Worm (Caenorhabditis elegans): ENCODE results near the gene sel-15.
A peak's percentile ranks its signal among the peaks of the same experiment; 100 is the strongest.
"Not testable (repeated sequence)": the region's sequence is repeated elsewhere in the genome, so short reads cannot be mapped to it uniquely, and the experiment has no call there.

Gene sel-15

ce11 chrIII:691933-692332 lies 4.3 kb downstream of the sel-15 start, which contains the start of gene W02B3.7:
Gene W02B3.7, minus strand, starts transcription at chrIII:692033.
- TF ChIP-seq pes-1 (GFP tag; IDR thresholded peaks at IDR 0.05) = no peak
- no peak for TF ChIP-seq hmg-4 (GFP tag; optimal IDR thresholded peaks at IDR 0.05)
- TF ChIP-seq aly-1 (tag; optimal IDR thresholded peaks at IDR 0.05) = no peak
- no peak for TF ChIP-seq tra-4 (tag; optimal IDR thresholded peaks at IDR 0.05)

ce11 chrIII:688869-689268 lies 7.4 kb downstream of the sel-15 start, which contains the start of gene elf-1:
Gene elf-1, plus strand, starts transcription at chrIII:689169.
- TF ChIP-seq ceh-36, aly-1, hnd-1 (tag; optimal IDR thresholded peaks at IDR 0.05): not testable (repeated sequence)

- TF ChIP-seq B0310.2 (tag; optimal IDR thresholded peaks at IDR 0.05) (no peak), ceh-13 (GFP tag; optimal IDR thresholded peaks at IDR 0.05) (no peak), tbx-11 (GFP tag; IDR thresholded peaks at IDR 0.05) (no peak), ama-1 (optimal IDR thresholded peaks at IDR 0.05) (no peak), tbx-37 (GFP tag; conservative IDR thresholded peaks at IDR 0.05) (no peak), hmbx-1 (tag; optimal IDR thresholded peaks at IDR 0.05) (no peak), F13C5.2 (tag; optimal IDR thresholded peaks at IDR 0.05) (no peak), pes-1 (GFP tag; IDR thresholded peaks at IDR 0.05) (no peak), ceh-36 (tag; optimal IDR thresholded peaks at IDR 0.05) (no peak)
Measured at ce11 chrIII:688083-688482, 8.2 kb downstream of the sel-15 start.

- no peak for TF ChIP-seq aly-1 (tag; optimal IDR thresholded peaks at IDR 0.05)
- TF ChIP-seq pes-1 (GFP tag; IDR thresholded peaks at IDR 0.05) = no peak
- no peak for TF ChIP-seq hmbx-1 (tag; optimal IDR thresholded peaks at IDR 0.05)
- TF ChIP-seq hnd-1 (tag; optimal IDR thresholded peaks at IDR 0.05) = no peak
- TF ChIP-seq tra-4 (tag; optimal IDR thresholded peaks at IDR 0.05) = no peak
- no peak for TF ChIP-seq ama-1 (optimal IDR thresholded peaks at IDR 0.05)
Measured at ce11 chrIII:683318-683717, 13.0 kb downstream of the sel-15 start, which contains the start of gene W02B3.4. Gene W02B3.4, minus strand, starts transcription at chrIII:683418.

ce11 chrIII:675822-676221 lies 20.4 kb downstream of the sel-15 start, which contains the start of gene grk-2:
Gene grk-2, plus strand, starts transcription at chrIII:676122.
- TF ChIP-seq B0310.2 (tag; optimal IDR thresholded peaks at IDR 0.05) (no peak), ets-7 (tag; optimal IDR thresholded peaks at IDR 0.05) (no peak), scrt-1 (GFP tag; IDR thresholded peaks at IDR 0.05) (no peak), aly-1 (tag; optimal IDR thresholded peaks at IDR 0.05) (no peak), flt-1 (GFP tag; IDR thresholded peaks at IDR 0.05) (no peak), sea-1 (GFP tag; conservative IDR thresholded peaks at IDR 0.05) (no peak), F13C5.2 (tag; optimal IDR thresholded peaks at IDR 0.05) (no peak), ceh-36 (tag; optimal IDR thresholded peaks at IDR 0.05) (no peak), hmg-4 (GFP tag; optimal IDR thresholded peaks at IDR 0.05) (no peak), hmbx-1 (tag; optimal IDR thresholded peaks at IDR 0.05) (no peak), ama-1 (optimal IDR thresholded peaks at IDR 0.05) (no peak), hnd-1 (tag; optimal IDR thresholded peaks at IDR 0.05) (no peak), tra-4 (tag; optimal IDR thresholded peaks at IDR 0.05) (no peak), pes-1 (GFP tag; IDR thresholded peaks at IDR 0.05) (no peak), tbx-11 (GFP tag; IDR thresholded peaks at IDR 0.05) (no peak), ceh-13 (GFP tag; optimal IDR thresholded peaks at IDR 0.05) (no peak), tbx-37 (GFP tag; conservative IDR thresholded peaks at IDR 0.05) (no peak)

- TF ChIP-seq ceh-36 (tag; optimal IDR thresholded peaks at IDR 0.05) (no peak), ama-1 (optimal IDR thresholded peaks at IDR 0.05) (no peak), ceh-13 (GFP tag; optimal IDR thresholded peaks at IDR 0.05) (no peak), scrt-1 (GFP tag; IDR thresholded peaks at IDR 0.05) (no peak), flt-1 (GFP tag; IDR thresholded peaks at IDR 0.05) (no peak), sea-1 (GFP tag; conservative IDR thresholded peaks at IDR 0.05) (no peak), tra-4 (tag; optimal IDR thresholded peaks at IDR 0.05) (no peak), hmbx-1 (tag; optimal IDR thresholded peaks at IDR 0.05) (no peak), F13C5.2 (tag; optimal IDR thresholded peaks at IDR 0.05) (no peak), B0310.2 (tag; optimal IDR thresholded peaks at IDR 0.05) (no peak), tbx-37 (GFP tag; conservative IDR thresholded peaks at IDR 0.05) (no peak), pes-1 (GFP tag; IDR thresholded peaks at IDR 0.05) (no peak), tbx-11 (GFP tag; IDR thresholded peaks at IDR 0.05) (no peak)
Measured at ce11 chrIII:675413-675812, 20.9 kb downstream of the sel-15 start.

ce11 chrIII:670994-671393 lies 25.3 kb downstream of the sel-15 start:
- TF ChIP-seq tbx-37 (GFP tag; conservative IDR thresholded peaks at IDR 0.05) (no peak), flt-1 (GFP tag; IDR thresholded peaks at IDR 0.05) (no peak), F13C5.2 (tag; optimal IDR thresholded peaks at IDR 0.05) (no peak), scrt-1 (GFP tag; IDR thresholded peaks at IDR 0.05) (no peak), tbx-11 (GFP tag; IDR thresholded peaks at IDR 0.05) (no peak), hmg-4 (GFP tag; optimal IDR thresholded peaks at IDR 0.05) (no peak), ceh-13 (GFP tag; optimal IDR thresholded peaks at IDR 0.05) (no peak)

ce11 chrIII:668303-668893 lies 27.9 kb downstream of the sel-15 start, which contains the start of gene W02B3.3:
Gene W02B3.3, minus strand, starts transcription at chrIII:668433.
- no peak for TF ChIP-seq tra-4 (tag; optimal IDR thresholded peaks at IDR 0.05)
- TF ChIP-seq hnd-1 (tag; optimal IDR thresholded peaks at IDR 0.05) = no peak
- no peak for TF ChIP-seq ceh-36 (tag; optimal IDR thresholded peaks at IDR 0.05)
- peak; percentile 8 for TF ChIP-seq F13C5.2 (tag; optimal IDR thresholded peaks at IDR 0.05)
- TF ChIP-seq B0310.2 (tag; optimal IDR thresholded peaks at IDR 0.05) = no peak
- TF ChIP-seq scrt-1 (GFP tag; IDR thresholded peaks at IDR 0.05) = no peak
- no peak for TF ChIP-seq ama-1 (optimal IDR thresholded peaks at IDR 0.05)
- peak; percentile 46 for TF ChIP-seq hmg-4 (GFP tag; optimal IDR thresholded peaks at IDR 0.05)
- no peak for TF ChIP-seq hmbx-1 (tag; optimal IDR thresholded peaks at IDR 0.05)
- TF ChIP-seq pes-1 (GFP tag; IDR thresholded peaks at IDR 0.05) = no peak

Measured in whole organism, early embryonic.